Fruit fly (Drosophila melanogaster) whole organism, embryonic: Measurements from ENCODE around the gene CG44044.

Experiments
- Abd-B ChIP-seq: fragments of 200-800 bp; sonication (Bioruptor generic); optimal IDR thresholded peaks from 2 replicates; lab custom pipeline; 2018; ENCODE audit warnings: missing biosample characterization, mild to moderate bottlenecking, missing genetic modification characterization, moderate library complexity
- Atf-2 ChIP-seq: fragments of 200-800 bp; sonication (Bioruptor generic); optimal IDR thresholded peaks from 2 replicates; lab custom pipeline; 2016; ENCODE audit warnings: missing biosample characterization, missing genetic modification characterization
- BtbVII ChIP-seq: fragments of 200-800 bp; sonication (Bioruptor generic); optimal IDR thresholded peaks from 3 replicates; lab custom pipeline; 2017; ENCODE audit warnings: missing biosample characterization, mild to moderate bottlenecking, missing genetic modification characterization
- CG10147 ChIP-seq: fragments of 200-800 bp; sonication (Bioruptor generic); optimal IDR thresholded peaks from 2 replicates; lab custom pipeline; 2019; ENCODE audit warnings: missing biosample characterization, mild to moderate bottlenecking, missing genetic modification characterization, moderate library complexity
- CG13624 ChIP-seq: fragments of 200-800 bp; sonication (Bioruptor generic); optimal IDR thresholded peaks from 2 replicates; lab custom pipeline; 2016; ENCODE audit warnings: missing biosample characterization, missing genetic modification characterization
- CG1529 ChIP-seq: fragments of 200-800 bp; sonication (Bioruptor generic); optimal IDR thresholded peaks from 3 replicates; lab custom pipeline; 2018; ENCODE audit warnings: missing biosample characterization, missing genetic modification characterization
- CG1603 ChIP-seq: fragments of 200-800 bp; sonication (Bioruptor generic); optimal IDR thresholded peaks from 2 replicates; lab custom pipeline; 2019; ENCODE audit warnings: missing biosample characterization, mild to moderate bottlenecking, missing genetic modification characterization, moderate library complexity
- CG1647 ChIP-seq: fragments of 200-800 bp; sonication (Bioruptor generic); optimal IDR thresholded peaks from 3 replicates; lab custom pipeline; 2016; ENCODE audit warnings: missing biosample characterization, missing genetic modification characterization
- CG16779 ChIP-seq: fragments of 200-800 bp; sonication (Bioruptor generic); IDR thresholded peaks from 2 replicates; pipeline ENCODE4 v1.3.6; 2022; ENCODE audit warnings: missing biosample characterization, missing genetic modification characterization
- CG16863 ChIP-seq: fragments of 200-800 bp; sonication (Bioruptor generic); optimal IDR thresholded peaks from 3 replicates; lab custom pipeline; 2016; ENCODE audit warnings: missing biosample characterization, missing genetic modification characterization
- CG1792 ChIP-seq: fragments of 200-800 bp; sonication (Bioruptor generic); optimal IDR thresholded peaks from 2 replicates; lab custom pipeline; 2016; ENCODE audit warnings: missing biosample characterization, missing genetic modification characterization
- CG18011 ChIP-seq: fragments of 200-800 bp; sonication (Bioruptor generic); optimal IDR thresholded peaks from 2 replicates; lab custom pipeline; 2017; ENCODE audit warnings: missing biosample characterization, missing genetic modification characterization, mild to moderate bottlenecking, moderate library complexity, missing genotype
- CG18599 ChIP-seq: fragments of 200-800 bp; sonication (Bioruptor generic); optimal IDR thresholded peaks from 3 replicates; lab custom pipeline; 2017; ENCODE audit warnings: missing biosample characterization, missing genetic modification characterization, mild to moderate bottlenecking, moderate library complexity, missing genetic modification reagents
- CG30020 ChIP-seq: fragments of 200-800 bp; optimal IDR thresholded peaks from 2 replicates; lab custom pipeline; 2019; ENCODE audit warnings: missing biosample characterization, mild to moderate bottlenecking, missing genetic modification characterization, moderate library complexity
- CG31224 ChIP-seq: fragments of 200-800 bp; sonication (Bioruptor generic); IDR thresholded peaks from 2 replicates; pipeline ENCODE4 v1.3.6; 2022; ENCODE audit warnings: missing biosample characterization, missing genetic modification characterization
- CG34224 ChIP-seq: fragments of 200-800 bp; sonication (Bioruptor generic); IDR thresholded peaks from 3 replicates; pipeline ENCODE4 v1.3.6; 2022; ENCODE audit warnings: missing biosample characterization, missing genetic modification characterization; ENCODE audit not compliant: partially characterized antibody
- CG6272 ChIP-seq: fragments of 200-800 bp; sonication (Bioruptor generic); IDR thresholded peaks from 2 replicates; pipeline ENCODE4 v1.3.6; 2022; ENCODE audit warnings: missing biosample characterization, missing genetic modification characterization
- CTCF ChIP-seq: fragments of 200-800 bp; sonication (Bioruptor generic); optimal IDR thresholded peaks from 2 replicates; lab custom pipeline; 2017; ENCODE audit warnings: missing biosample characterization, mild to moderate bottlenecking, missing genetic modification characterization, moderate library complexity
- CoRest ChIP-seq: fragments of 200-800 bp; sonication (Bioruptor generic); optimal IDR thresholded peaks from 3 replicates; lab custom pipeline; 2018; ENCODE audit warnings: missing biosample characterization, mild to moderate bottlenecking, missing genetic modification characterization, moderate library complexity
- Dek ChIP-seq: fragments of 200-800 bp; sonication (Bioruptor generic); optimal IDR thresholded peaks from 3 replicates; lab custom pipeline; 2019; ENCODE audit warnings: missing biosample characterization, mild to moderate bottlenecking, missing genetic modification characterization, moderate library complexity
- Dip2 ChIP-seq: fragments of 200-800 bp; sonication (Bioruptor generic); IDR thresholded peaks from 2 replicates; pipeline ENCODE4 v1.3.6; 2022; ENCODE audit warnings: missing biosample characterization, missing genetic modification characterization
- E2f2 ChIP-seq: fragments of 200-800 bp; sonication (Bioruptor generic); IDR thresholded peaks from 2 replicates; pipeline ENCODE4 v1.3.6; 2022; ENCODE audit warnings: missing biosample characterization, missing genetic modification characterization
- Gsc ChIP-seq: fragments of 200-800 bp; sonication (Bioruptor generic); IDR thresholded peaks from 2 replicates; pipeline ENCODE4 v1.3.6; 2022; ENCODE audit warnings: missing biosample characterization, missing genetic modification characterization
- HLH3B ChIP-seq: fragments of 200-800 bp; sonication (Bioruptor generic); IDR thresholded peaks from 2 replicates; pipeline ENCODE4 v1.3.6; 2022; ENCODE audit warnings: missing biosample characterization, missing genetic modification characterization
- Hr78 ChIP-seq, 2 experiments: fragments of 200-800 bp in 1 of 2; fragments of >200 bp in 1 of 2; sonication (Bioruptor generic) in 1 of 2; optimal IDR thresholded peaks; 2 replicates each; lab custom pipeline; 2017 to 2019; ENCODE audit warnings: missing biosample characterization in 2 of 2, missing genetic modification characterization in 2 of 2, mild to moderate bottlenecking in 1 of 2, moderate library complexity in 1 of 2
- Kr ChIP-seq: fragments of 200-800 bp; sonication (Bioruptor generic); optimal IDR thresholded peaks from 2 replicates; lab custom pipeline; 2017; ENCODE audit warnings: missing biosample characterization, mild to moderate bottlenecking, missing genetic modification characterization
- Lim3 ChIP-seq: fragments of 200-800 bp; sonication (Bioruptor generic); IDR thresholded peaks from 2 replicates; pipeline ENCODE4 v1.3.6; 2022; ENCODE audit warnings: missing biosample characterization, missing genetic modification characterization
- Med ChIP-seq: fragments of 200-800 bp; sonication (Bioruptor generic); peaks from one replicate; lab custom pipeline; 2016; ENCODE audit warnings: missing biosample characterization, missing genetic modification characterization, mild to moderate bottlenecking, inconsistent platforms, moderate library complexity
- Sox102F ChIP-seq: fragments of 200-800 bp; sonication (Bioruptor generic); optimal IDR thresholded peaks from 2 replicates; lab custom pipeline; 2018; ENCODE audit warnings: missing biosample characterization, mild to moderate bottlenecking, missing genetic modification characterization, moderate library complexity
- Spps ChIP-seq: fragments of 200-800 bp; sonication (Bioruptor generic); optimal IDR thresholded peaks from 2 replicates; lab custom pipeline; 2018; ENCODE audit warnings: missing biosample characterization, mild to moderate bottlenecking, missing genetic modification characterization
- ap ChIP-seq: fragments of 200-800 bp; sonication (Bioruptor generic); IDR thresholded peaks from 2 replicates; pipeline ENCODE4 v1.3.6; 2022; ENCODE audit warnings: missing biosample characterization, missing genetic modification characterization
- cas ChIP-seq: fragments of 200-800 bp; sonication (Bioruptor generic); IDR thresholded peaks from 2 replicates; pipeline ENCODE4 v1.3.6; 2022; ENCODE audit warnings: missing biosample characterization, missing genetic modification characterization
- chif ChIP-seq, 2 experiments: fragments of 200-800 bp; sonication (Bioruptor generic); optimal IDR thresholded peaks; 3 replicates each; lab custom pipeline; 2016; ENCODE audit warnings: missing biosample characterization in 2 of 2, missing genetic modification characterization in 2 of 2
- crol ChIP-seq: fragments of 200-800 bp; sonication (Bioruptor generic); IDR thresholded peaks from 2 replicates; pipeline ENCODE4 v1.3.6; 2022; ENCODE audit warnings: missing biosample characterization, missing genetic modification characterization
- dmrt99B ChIP-seq: fragments of 200-800 bp; sonication (Bioruptor generic); optimal IDR thresholded peaks from 2 replicates; lab custom pipeline; 2018; ENCODE audit warnings: missing biosample characterization, mild to moderate bottlenecking, missing genetic modification characterization, moderate library complexity
- gem ChIP-seq: fragments of 200-800 bp; sonication (Bioruptor generic); optimal IDR thresholded peaks from 2 replicates; lab custom pipeline; 2019; ENCODE audit warnings: missing biosample characterization, mild to moderate bottlenecking, missing genetic modification characterization, moderate library complexity
- kah ChIP-seq: fragments of 200-800 bp; sonication (Bioruptor generic); optimal IDR thresholded peaks from 2 replicates; lab custom pipeline; 2018; ENCODE audit warnings: missing biosample characterization, mild to moderate bottlenecking, missing genetic modification characterization
- nmo ChIP-seq: fragments of 200-800 bp; sonication (Bioruptor generic); optimal IDR thresholded peaks from 2 replicates; lab custom pipeline; 2018; ENCODE audit warnings: missing biosample characterization, mild to moderate bottlenecking, missing genetic modification characterization, moderate library complexity
- otp ChIP-seq: fragments of 200-800 bp; sonication (Bioruptor generic); IDR thresholded peaks from 3 replicates; pipeline ENCODE4, ENCODE4 v1.3.6; 2022; ENCODE audit warnings: missing biosample characterization, missing genetic modification characterization
- phol ChIP-seq: fragments of 200-800 bp; sonication (Bioruptor generic); optimal IDR thresholded peaks from 3 replicates; lab custom pipeline; 2018; ENCODE audit warnings: missing biosample characterization, mild to moderate bottlenecking, missing genetic modification characterization, moderate library complexity
- run ChIP-seq: fragments of 200-800 bp; sonication (Bioruptor generic); optimal IDR thresholded peaks from 3 replicates; lab custom pipeline; 2018; ENCODE audit warnings: missing biosample characterization, mild to moderate bottlenecking, missing genetic modification characterization
- schlank ChIP-seq: fragments of 200-800 bp; sonication (Bioruptor generic); optimal IDR thresholded peaks from 2 replicates; lab custom pipeline; 2018; ENCODE audit warnings: missing biosample characterization, mild to moderate bottlenecking, missing genetic modification characterization
- slp2 ChIP-seq: fragments of 200-800 bp; sonication (Bioruptor generic); optimal IDR thresholded peaks from 2 replicates; lab custom pipeline; 2016; ENCODE audit warnings: missing biosample characterization, missing genetic modification characterization
- sob ChIP-seq: fragments of 200-800 bp; sonication (Bioruptor generic); IDR thresholded peaks from 2 replicates; pipeline ENCODE4 v1.3.6; 2022; ENCODE audit warnings: missing biosample characterization, missing genetic modification characterization
- tgo ChIP-seq: fragments of 200-800 bp; sonication (Bioruptor generic); IDR thresholded peaks from 3 replicates; pipeline ENCODE4 v1.3.6; 2022; ENCODE audit warnings: missing biosample characterization, missing genetic modification characterization
- ttk ChIP-seq: fragments of 200-800 bp; sonication (Bioruptor generic); IDR thresholded peaks from 2 replicates; pipeline ENCODE4 v2.1.2; 2022; ENCODE audit warnings: missing biosample characterization, missing genetic modification characterization
- vfl ChIP-seq: fragments of 200-800 bp; sonication (Bioruptor generic); optimal IDR thresholded peaks from 2 replicates; lab custom pipeline; 2016; ENCODE audit warnings: missing biosample characterization, missing genetic modification characterization
- wor ChIP-seq: fragments of 200-800 bp; sonication (Bioruptor generic); IDR thresholded peaks from 2 replicates; pipeline ENCODE4 v1.3.6; 2022; ENCODE audit warnings: missing biosample characterization, missing genetic modification characterization

Gene CG44044

DNA sequence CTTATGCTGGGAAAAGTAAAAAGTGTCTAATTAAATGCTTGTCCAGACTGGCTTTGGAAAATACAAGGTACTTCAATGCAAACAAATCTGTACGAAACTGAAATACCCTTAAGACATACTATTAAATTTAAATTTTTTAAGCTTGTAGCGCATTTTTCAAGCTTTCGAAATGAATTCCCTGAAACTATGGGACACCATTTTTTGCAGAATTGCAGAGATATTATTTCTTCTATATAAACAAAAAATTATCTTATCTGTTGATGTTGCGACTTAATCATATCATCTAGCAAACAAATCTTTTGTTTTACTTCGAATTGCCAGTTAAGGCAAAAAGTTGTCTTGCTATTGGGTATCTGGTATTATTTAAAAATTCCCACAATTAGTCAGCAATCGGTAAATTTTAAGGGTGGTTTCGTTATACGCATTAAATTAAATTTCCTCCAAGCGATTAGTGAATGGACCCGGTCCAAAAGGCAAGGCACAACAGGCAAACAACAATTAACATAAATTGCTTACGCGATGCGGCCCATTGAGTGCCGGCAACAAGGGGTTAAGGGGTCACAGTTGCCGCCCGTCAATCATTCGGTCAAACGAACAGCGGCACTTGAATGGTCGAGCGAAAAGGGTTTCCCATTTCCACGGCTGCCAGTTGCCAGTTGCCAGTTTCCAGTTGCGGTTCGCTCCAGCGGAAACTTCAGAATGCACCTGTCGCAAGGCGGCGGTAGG is 14.9 kb downstream of the CG44044 start (continued):
- TF ChIP-seq Hr78 (GFP tag; optimal IDR thresholded peaks at IDR 0.05; lab: Kevin White, UChicago) = peak in 1 of 2 experiments; percentile 82
- peak; percentile 14 for TF ChIP-seq CoRest (tag; lab: Kevin White, UChicago)
- TF ChIP-seq Sox102F (GFP tag; lab: Kevin White, UChicago) = peak; percentile 23
- peak; percentile 42 for TF ChIP-seq dmrt99B (tag; lab: Kevin White, UChicago)
- peak; percentile 52 for TF ChIP-seq gem
- no peak for TF ChIP-seq ttk (GFP tag; lab: Robert Waterston, UW)
- TF ChIP-seq nmo (GFP tag; lab: Kevin White, UChicago) = peak; percentile 20
- TF ChIP-seq Med (GFP tag; lab: Kevin White, UChicago) = peak; percentile 55
- peak; percentile 22 for TF ChIP-seq CG1529 (GFP tag; lab: Kevin White, UChicago)
- TF ChIP-seq CG18011 (GFP tag; lab: Kevin White, UChicago) = no peak

DNA sequence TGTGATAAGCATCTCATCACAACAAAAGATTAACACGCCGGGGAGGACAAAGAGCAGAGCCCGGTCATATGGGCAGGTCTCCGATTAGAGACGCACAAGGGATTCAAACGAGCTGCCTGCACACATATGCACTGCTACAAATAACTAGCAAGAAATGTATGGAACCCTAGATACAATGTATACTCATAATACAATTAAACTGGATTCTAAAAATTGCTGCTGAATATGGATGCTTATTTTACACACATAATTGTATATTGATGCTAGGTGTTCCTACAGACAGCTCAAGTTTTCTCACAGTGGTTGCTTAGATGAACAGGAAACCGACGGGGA is 15.4 kb downstream of the CG44044 start:
- TF ChIP-seq CoRest (tag; lab: Kevin White, UChicago) = peak; percentile 7
- peak; percentile 45 for TF ChIP-seq ap
- TF ChIP-seq nmo (GFP tag; lab: Kevin White, UChicago) = peak; percentile 61
- 0 out of 2 replicates have a peak, but pooled peaks have one; percentile 20 for TF ChIP-seq wor
- TF ChIP-seq CG1603 (tag; lab: Kevin White, UChicago) = peak; percentile 86
- peak; percentile 16; the same call in 1 of the 3 replicates for TF ChIP-seq tgo
- TF ChIP-seq Gsc (GFP tag; lab: Robert Waterston, UW) = no peak
- TF ChIP-seq HLH3B (GFP tag; lab: Robert Waterston, UW) = peak; percentile 36; the same call in 1 of the 2 replicates
- TF ChIP-seq crol = no peak
- TF ChIP-seq schlank (tag; lab: Kevin White, UChicago) = no peak
- TF ChIP-seq cas (GFP tag; lab: Robert Waterston, UW) = 0 out of 2 replicates have a peak, but pooled peaks have one; percentile 6
- peak; percentile 76 for TF ChIP-seq Kr
- TF ChIP-seq slp2 (GFP tag; lab: Kevin White, UChicago) = peak; percentile 26
- TF ChIP-seq phol (tag; lab: Kevin White, UChicago) = peak; percentile 78
- TF ChIP-seq CG6272 (GFP tag; lab: Robert Waterston, UW) = 0 out of 2 replicates have a peak, but pooled peaks have one; percentile 27
- TF ChIP-seq run = no peak
- TF ChIP-seq CG1792 (GFP tag; lab: Kevin White, UChicago) = no peak
- TF ChIP-seq CG31224 (GFP tag; lab: Robert Waterston, UW) = no peak
- TF ChIP-seq CG16779 (GFP tag; lab: Robert Waterston, UW) = no peak
- TF ChIP-seq E2f2 = 0 out of 2 replicates have a peak, but pooled peaks have one; percentile 17
- TF ChIP-seq CG18599 (GFP tag; lab: Kevin White, UChicago) = no peak
- no peak for TF ChIP-seq vfl (GFP tag; lab: Kevin White, UChicago)
- no peak for TF ChIP-seq BtbVII (GFP tag; lab: Kevin White, UChicago)
- peak; percentile 45 for TF ChIP-seq CG16863 (GFP tag; lab: Kevin White, UChicago)
- peak; percentile 24 for TF ChIP-seq Atf-2
- no peak for TF ChIP-seq CG13624 (GFP tag; lab: Kevin White, UChicago)
- no peak for TF ChIP-seq Abd-B
- TF ChIP-seq otp (GFP tag; lab: Robert Waterston, UW) = peak; percentile 71; the same call in 2 of the 3 replicates
- peak; percentile 78 for TF ChIP-seq Spps (tag; lab: Kevin White, UChicago)
- TF ChIP-seq CG10147 = no peak
- no peak for TF ChIP-seq CTCF (GFP tag; lab: Kevin White, UChicago)
- no peak for TF ChIP-seq CG34224 (GFP tag; lab: Robert Waterston, UW)
- TF ChIP-seq sob (GFP tag; lab: Robert Waterston, UW) = 0 out of 2 replicates have a peak, but pooled peaks have one; percentile 30
- no peak for TF ChIP-seq Dek (tag; lab: Kevin White, UChicago)
- no peak for TF ChIP-seq CG30020 (tag; lab: Kevin White, UChicago)
- peak; percentile 17 for TF ChIP-seq CG1647 (GFP tag; lab: Kevin White, UChicago)
- TF ChIP-seq Dip2 (GFP tag; lab: Robert Waterston, UW) = no peak
- TF ChIP-seq kah (GFP tag; lab: Kevin White, UChicago) = no peak
- TF ChIP-seq chif (GFP tag; optimal IDR thresholded peaks at IDR 0.05; lab: Kevin White, UChicago) = peak; percentile 65 to 80
- TF ChIP-seq Lim3 (GFP tag; lab: Robert Waterston, UW) = no peak
